Fruit fly (Drosophila melanogaster) whole organism, adult: ENCODE results near the gene ppl.

Experiments
- CG11617 ChIP-seq: fragments of 200-800 bp; sonication (Bioruptor generic); optimal IDR thresholded peaks from 2 replicates; lab custom pipeline; 2017; ENCODE audit warnings: mild to moderate bottlenecking, missing biosample characterization, missing genetic modification reagents, missing genetic modification characterization
- CG33017 ChIP-seq: fragments of 200-800 bp; sonication (Bioruptor generic); optimal IDR thresholded peaks from 2 replicates; lab custom pipeline; 2018; ENCODE audit warnings: missing biosample characterization, mild to moderate bottlenecking, missing genetic modification characterization, moderate library complexity
- CG5204 ChIP-seq: fragments of 200-800 bp; sonication (Bioruptor generic); optimal IDR thresholded peaks from 2 replicates; lab custom pipeline; 2016; ENCODE audit warnings: missing biosample characterization, missing genetic modification characterization
- CG7101 ChIP-seq: fragments of 200-800 bp; sonication (Bioruptor generic); optimal IDR thresholded peaks from 2 replicates; lab custom pipeline; 2018; ENCODE audit warnings: missing biosample characterization, mild to moderate bottlenecking, missing genetic modification characterization, moderate library complexity
- Crg-1 ChIP-seq: fragments of 200-800 bp; sonication (Bioruptor generic); optimal IDR thresholded peaks from 2 replicates; lab custom pipeline; 2016; ENCODE audit warnings: missing biosample characterization, missing genetic modification characterization
- Hr96 ChIP-seq: fragments of 200-800 bp; sonication (Bioruptor generic); optimal IDR thresholded peaks from 2 replicates; lab custom pipeline; 2016; ENCODE audit warnings: missing biosample characterization, missing genetic modification characterization
- cic ChIP-seq: fragments of 200-800 bp; sonication (Bioruptor generic); optimal IDR thresholded peaks from 2 replicates; lab custom pipeline; 2017; ENCODE audit warnings: missing biosample characterization, mild to moderate bottlenecking, missing genetic modification characterization, moderate library complexity
- cnc ChIP-seq, 2 experiments: fragments of >200 bp; optimal IDR thresholded peaks; 2 replicates each; lab custom pipeline; 2017
- kay ChIP-seq: fragments of 200-800 bp; sonication (Bioruptor generic); peaks from one replicate; lab custom pipeline; 2016; ENCODE audit warnings: missing biosample characterization, missing genetic modification characterization, borderline replicate concordance
- toe ChIP-seq: fragments of 200-800 bp; sonication (Bioruptor generic); optimal IDR thresholded peaks from 2 replicates; lab custom pipeline; 2016; ENCODE audit warnings: missing biosample characterization, missing genetic modification characterization

DNA sequence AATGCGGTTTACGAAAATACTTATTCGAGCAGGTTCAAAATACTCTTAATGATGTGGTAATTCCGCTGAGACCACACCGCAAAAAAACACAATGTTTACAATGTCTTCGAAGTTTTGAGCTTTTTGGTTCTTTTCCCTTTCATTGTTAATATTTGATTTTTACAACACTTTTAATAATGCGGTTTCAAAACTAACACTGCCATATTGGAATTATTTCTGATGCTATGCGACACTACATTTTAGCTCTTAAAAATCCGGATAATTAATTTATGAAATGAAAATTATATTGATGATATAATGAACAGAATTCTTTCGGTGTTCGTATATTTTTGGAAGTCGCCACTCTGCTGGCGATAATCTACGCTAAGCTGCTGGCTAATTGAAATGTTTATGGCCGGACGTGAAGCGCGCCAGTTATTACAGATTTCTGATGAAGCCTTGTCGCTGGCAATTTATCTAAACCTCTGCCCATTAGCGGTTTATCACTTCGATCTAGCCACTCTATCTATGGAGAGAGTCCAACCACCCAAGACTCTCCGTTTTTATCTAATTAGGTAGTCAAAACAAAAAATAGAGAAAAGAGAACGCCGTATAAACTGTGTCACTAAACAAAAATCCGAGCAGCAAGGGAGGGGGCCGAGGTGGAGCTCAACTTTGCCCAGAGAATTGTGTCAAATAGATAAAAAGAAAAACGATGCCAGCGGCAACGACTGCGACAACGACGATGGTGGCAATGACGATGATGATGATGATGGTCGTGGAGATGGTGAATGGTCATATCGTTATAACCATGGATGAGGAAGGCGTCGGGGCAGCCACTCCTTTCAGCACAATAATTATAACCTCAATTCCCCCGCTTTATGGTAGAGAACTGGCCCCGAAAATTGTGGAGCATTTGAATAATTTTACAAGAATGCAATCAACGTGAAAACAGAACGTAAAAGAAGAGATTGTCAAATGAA, 25.0 kb downstream of the ppl start:
- TF ChIP-seq CG11617 (GFP tag; lab: Kevin White, UChicago) (no peak), toe (GFP tag; lab: Kevin White, UChicago) (no peak), kay (no peak), CG33017 (tag; lab: Kevin White, UChicago) (no peak), Hr96 (GFP tag; lab: Kevin White, UChicago) (no peak), cic (no peak), Crg-1 (GFP tag; lab: Kevin White, UChicago) (no peak), CG7101 (tag; lab: Kevin White, UChicago) (no peak), cnc (optimal IDR thresholded peaks at IDR 0.05; lab: Kevin White, UChicago) (no peak), CG5204 (no peak)
